Fruit fly (Drosophila melanogaster): Measurements from ENCODE around the gene Taf1.

The Taf1 gene

dm6 chr3R:6657278-6658246 lies 10.9 kb downstream of the Taf1 start, which contains the start of the genes CG1307 and twr (continued):
- TF ChIP-seq Oli (tag; optimal IDR thresholded peaks at IDR 0.05), result no peak
- peak; percentile 6 for TF ChIP-seq az2 (GFP tag; optimal IDR thresholded peaks at IDR 0.05)
- TF ChIP-seq onecut (GFP tag; IDR thresholded peaks at IDR 0.05), result peak; percentile 74
- no peak for TF ChIP-seq Adf1 (GFP tag; IDR thresholded peaks at IDR 0.05)
- no peak for TF ChIP-seq hbn (GFP tag; IDR thresholded peaks at IDR 0.05; ENCODE audit: partially characterized antibody)
- TF ChIP-seq Atf6 (GFP tag; IDR thresholded peaks at IDR 0.05), result no peak
- no peak for TF ChIP-seq CG12219 (GFP tag; optimal IDR thresholded peaks at IDR 0.05)
- no peak for TF ChIP-seq nom (GFP tag; optimal IDR thresholded peaks at IDR 0.05)
- peak; percentile 6; the same call in 1 of the 2 replicates for TF ChIP-seq CG14667 (GFP tag; IDR thresholded peaks at IDR 0.05)
- TF ChIP-seq D19A (tag; optimal IDR thresholded peaks at IDR 0.05), result no peak
- TF ChIP-seq crp (GFP tag; optimal IDR thresholded peaks at IDR 0.05), result peak in 1 of 2 experiments; percentile 52
- no peak for TF ChIP-seq CG10979 (tag; optimal IDR thresholded peaks at IDR 0.05)
- no peak for TF ChIP-seq CG16863 (GFP tag; optimal IDR thresholded peaks at IDR 0.05)
- TF ChIP-seq gro (GFP tag; optimal IDR thresholded peaks at IDR 0.05), result no peak
- no peak for TF ChIP-seq CG5245 (GFP tag; optimal IDR thresholded peaks at IDR 0.05)
- TF ChIP-seq dysf (GFP tag; IDR thresholded peaks at IDR 0.05), result peak; percentile 22; the same call in 1 of the 3 replicates
- TF ChIP-seq Pdp1 (GFP tag; optimal IDR thresholded peaks at IDR 0.05), result no peak
- peak; percentile 46 for TF ChIP-seq dmrt11E (tag; optimal IDR thresholded peaks at IDR 0.05)
- TF ChIP-seq CG3847 (GFP tag; IDR thresholded peaks at IDR 0.05), result peak; percentile 22; the same call in 1 of the 2 replicates
- 0 out of 3 replicates have a peak, but pooled peaks have one; percentile 26 for TF ChIP-seq CG11093 (GFP tag; IDR thresholded peaks at IDR 0.05)
- TF ChIP-seq pb (GFP tag; optimal IDR thresholded peaks at IDR 0.05), result no peak
- peak in 1 of 2 experiments; percentile 19 for TF ChIP-seq tll (GFP tag; optimal IDR thresholded peaks at IDR 0.05)
- no peak for TF ChIP-seq CG4282 (GFP tag; optimal IDR thresholded peaks at IDR 0.05)
- TF ChIP-seq Mrtf (GFP tag; IDR thresholded peaks at IDR 0.05), result peak; percentile 33; the same call in 1 of the 3 replicates
- TF ChIP-seq CG33213 (GFP tag; optimal IDR thresholded peaks at IDR 0.05), result peak; percentile 9
- TF ChIP-seq E2f2 (GFP tag; IDR thresholded peaks at IDR 0.05), result peak; percentile 81
- TF ChIP-seq CG2199 (GFP tag; IDR thresholded peaks at IDR 0.05), result no peak
- no peak for TF ChIP-seq HLH54F (GFP tag; optimal IDR thresholded peaks at IDR 0.05)
- no peak for TF ChIP-seq CG14860 (GFP tag; IDR thresholded peaks at IDR 0.05; ENCODE audit: partially characterized antibody)
- no peak for TF ChIP-seq fu2 (GFP tag; optimal IDR thresholded peaks at IDR 0.05)
- TF ChIP-seq ranshi (GFP tag; IDR thresholded peaks at IDR 0.05), result 0 out of 2 replicates have a peak, but pooled peaks have one; percentile 13
- peak; percentile 36 for TF ChIP-seq Ssrp (tag; optimal IDR thresholded peaks at IDR 0.05)
- TF ChIP-seq slou (GFP tag; optimal IDR thresholded peaks at IDR 0.05), result no peak
- no peak for TF ChIP-seq CG30431 (GFP tag; optimal IDR thresholded peaks at IDR 0.05)
- no peak for TF ChIP-seq CG4730 (GFP tag; IDR thresholded peaks at IDR 0.05)
- no peak for TF ChIP-seq CG11398 (GFP tag; optimal IDR thresholded peaks at IDR 0.05)
- peak; percentile 6 for TF ChIP-seq zen (tag; optimal IDR thresholded peaks at IDR 0.05)
- TF ChIP-seq amos (GFP tag; IDR thresholded peaks at IDR 0.05; ENCODE audit: partially characterized antibody), result peak; percentile 36; the same call in 1 of the 2 replicates
- no peak for TF ChIP-seq CG32772 (GFP tag; IDR thresholded peaks at IDR 0.05)
- no peak for TF ChIP-seq Sox100B (GFP tag; optimal IDR thresholded peaks at IDR 0.05)
- TF ChIP-seq mld (GFP tag; IDR thresholded peaks at IDR 0.05; ENCODE audit: partially characterized antibody), result no peak
- TF ChIP-seq zen2 (GFP tag; IDR thresholded peaks at IDR 0.05; ENCODE audit: partially characterized antibody), result no peak
- no peak for TF ChIP-seq sqz (GFP tag; optimal IDR thresholded peaks at IDR 0.05)
- peak; percentile 31; the same call in 1 of the 3 replicates for TF ChIP-seq zfh1 (GFP tag; IDR thresholded peaks at IDR 0.05)
- no peak for TF ChIP-seq HLH3B (GFP tag; IDR thresholded peaks at IDR 0.05)
- TF ChIP-seq CG18262 (tag; optimal IDR thresholded peaks at IDR 0.05), result no peak
- TF ChIP-seq CG2120 (GFP tag; optimal IDR thresholded peaks at IDR 0.05), result peak; percentile 7
- no peak for TF ChIP-seq Neu2 (GFP tag; optimal IDR thresholded peaks at IDR 0.05; ENCODE audit: borderline replicate concordance)

Measured in whole organism, embryonic.